Worm (Caenorhabditis elegans) whole organism, L3 larva: Measurements from ENCODE around the gene F22B3.5.

Experiments
- R02D3.7 ChIP-seq: fragments of 150-350 bp; optimal IDR thresholded peaks from 2 replicates; lab custom pipeline; 2014; ENCODE audit warnings: missing biosample characterization, missing genetic modification characterization
- ZK546.5 ChIP-seq: sonication (generic microtip); optimal IDR thresholded peaks from 2 replicates; lab custom pipeline; 2017; ENCODE audit warnings: missing biosample characterization, missing genetic modification characterization
- aly-2 ChIP-seq: fragments of 150-350 bp; optimal IDR thresholded peaks from 2 replicates; lab custom pipeline; 2014; ENCODE audit warnings: missing biosample characterization, missing genetic modification characterization
- ama-1 ChIP-seq: fragments of 150-350 bp; optimal IDR thresholded peaks from 2 replicates; lab custom pipeline; 2018
- ceh-16 ChIP-seq: sonication (generic microtip); optimal IDR thresholded peaks from 2 replicates; lab custom pipeline; 2017; ENCODE audit warnings: missing biosample characterization, missing genetic modification characterization
- ceh-28 ChIP-seq: fragments of 150-350 bp; optimal IDR thresholded peaks from 2 replicates; lab custom pipeline; 2014; ENCODE audit warnings: missing biosample characterization, missing genetic modification reagents, missing genetic modification characterization
- ceh-82 ChIP-seq: fragments of 150-350 bp; optimal IDR thresholded peaks from 2 replicates; lab custom pipeline; 2014; ENCODE audit warnings: missing biosample characterization, missing genetic modification characterization
- ceh-9 ChIP-seq: sonication (generic microtip); optimal IDR thresholded peaks from 2 replicates; lab custom pipeline; 2018; ENCODE audit warnings: missing biosample characterization, missing genetic modification characterization
- daf-12 ChIP-seq: fragments of 150-350 bp; optimal IDR thresholded peaks from 2 replicates; lab custom pipeline; 2014; ENCODE audit warnings: missing biosample characterization, missing genetic modification reagents, missing genetic modification characterization
- egl-27 ChIP-seq: sonication (generic microtip); optimal IDR thresholded peaks from 4 replicates; lab custom pipeline; 2017; ENCODE audit warnings: missing biosample characterization, missing genetic modification reagents, missing genetic modification characterization
- egl-5 ChIP-seq: fragments of 150-350 bp; optimal IDR thresholded peaks from 2 replicates; lab custom pipeline; 2017; ENCODE audit warnings: missing biosample characterization, missing genetic modification reagents, missing genetic modification characterization, inconsistent platforms
- elt-1 ChIP-seq: fragments of 150-350 bp; optimal IDR thresholded peaks from 2 replicates; lab custom pipeline; 2014; ENCODE audit warnings: missing biosample characterization, missing genetic modification characterization
- elt-2 ChIP-seq: sonication (generic microtip); optimal IDR thresholded peaks from 2 replicates; lab custom pipeline; 2016; ENCODE audit warnings: missing genetic modification reagents, mild to moderate bottlenecking, missing genetic modification characterization, missing compliant biosample characterization
- elt-3 ChIP-seq, 3 experiments: fragments of 150-350 bp in 1 of 3; sonication (generic microtip) in 2 of 3; optimal IDR thresholded peaks; 2 replicates in 2 of 3; 4 replicates in 1 of 3; lab custom pipeline; 2014 to 2017; ENCODE audit warnings: missing biosample characterization in 3 of 3, missing genetic modification characterization in 3 of 3
- eor-1 ChIP-seq, 2 experiments: fragments of 150-350 bp; optimal IDR thresholded peaks; 2 replicates each; lab custom pipeline; 2014 to 2018; ENCODE audit warnings: missing biosample characterization in 2 of 2, missing genetic modification characterization in 2 of 2
- fkh-10 ChIP-seq: sonication (generic microtip); optimal IDR thresholded peaks from 2 replicates; lab custom pipeline; 2017; ENCODE audit warnings: missing biosample characterization, missing genetic modification reagents, missing genetic modification characterization
- fkh-2 ChIP-seq: fragments of 150-350 bp; optimal IDR thresholded peaks from 2 replicates; lab custom pipeline; 2014; ENCODE audit warnings: missing biosample characterization, missing genetic modification reagents, missing genetic modification characterization
- fos-1 ChIP-seq: fragments of 150-350 bp; optimal IDR thresholded peaks from 2 replicates; lab custom pipeline; 2014; ENCODE audit warnings: missing biosample characterization, missing genetic modification characterization
- lsy-12 ChIP-seq: sonication (generic microtip); optimal IDR thresholded peaks from 2 replicates; lab custom pipeline; 2016; ENCODE audit warnings: mild to moderate bottlenecking, missing genetic modification characterization, missing compliant biosample characterization
- mml-1 ChIP-seq: fragments of 150-350 bp; sonication (generic microtip); optimal IDR thresholded peaks from 3 replicates; lab custom pipeline; 2014; ENCODE audit warnings: missing biosample characterization, missing genetic modification characterization
- nfya-1 ChIP-seq: sonication (generic microtip); optimal IDR thresholded peaks from 2 replicates; lab custom pipeline; 2017; ENCODE audit warnings: missing genetic modification characterization, mild to moderate bottlenecking, missing compliant biosample characterization, antibody characterized with exemption, moderate library complexity; ENCODE audit not compliant: insufficient read depth
- nhr-23 ChIP-seq: fragments of 150-350 bp; optimal IDR thresholded peaks from 2 replicates; lab custom pipeline; 2014; ENCODE audit warnings: missing biosample characterization, missing genetic modification reagents, missing genetic modification characterization
- nhr-237 ChIP-seq: fragments of 150-350 bp; optimal IDR thresholded peaks from 2 replicates; lab custom pipeline; 2014; ENCODE audit warnings: missing biosample characterization, missing genetic modification characterization
- nhr-28 ChIP-seq: fragments of 150-350 bp; optimal IDR thresholded peaks from 2 replicates; lab custom pipeline; 2014; ENCODE audit warnings: missing biosample characterization, missing genetic modification characterization
- nhr-43 ChIP-seq: sonication (generic microtip); optimal IDR thresholded peaks from 2 replicates; lab custom pipeline; 2016; ENCODE audit warnings: mild to moderate bottlenecking, missing genetic modification characterization, missing compliant biosample characterization; ENCODE audit not compliant: poor library complexity, severe bottlenecking
- nhr-67 ChIP-seq: fragments of 150-350 bp; optimal IDR thresholded peaks from 2 replicates; lab custom pipeline; 2014; ENCODE audit warnings: missing biosample characterization, missing genetic modification characterization
- nhr-76 ChIP-seq: fragments of 150-350 bp; sonication (generic microtip); optimal IDR thresholded peaks from 5 replicates; lab custom pipeline; 2014; ENCODE audit warnings: missing biosample characterization, missing genetic modification characterization
- nhr-77 ChIP-seq: fragments of 150-350 bp; optimal IDR thresholded peaks from 2 replicates; lab custom pipeline; 2014; ENCODE audit warnings: missing biosample characterization, missing genetic modification characterization
- pqm-1 ChIP-seq: fragments of 150-350 bp; optimal IDR thresholded peaks from 2 replicates; lab custom pipeline; 2017; ENCODE audit warnings: missing biosample characterization, missing genetic modification characterization, inconsistent platforms
- sea-2 ChIP-seq: fragments of 150-350 bp; sonication (generic microtip); optimal IDR thresholded peaks from 4 replicates; lab custom pipeline; 2014; ENCODE audit warnings: missing biosample characterization, missing genetic modification reagents, missing genetic modification characterization
- skn-1 ChIP-seq: fragments of 150-350 bp; optimal IDR thresholded peaks from 2 replicates; lab custom pipeline; 2014; ENCODE audit warnings: missing biosample characterization, missing genetic modification characterization
- snpc-4 ChIP-seq: fragments of 150-350 bp; optimal IDR thresholded peaks from 2 replicates; lab custom pipeline; 2014; ENCODE audit warnings: missing biosample characterization, missing genetic modification characterization
- tbx-2 ChIP-seq: sonication (generic microtip); optimal IDR thresholded peaks from 2 replicates; lab custom pipeline; 2016; ENCODE audit warnings: mild to moderate bottlenecking, missing genetic modification characterization, missing compliant biosample characterization
- zag-1 ChIP-seq: fragments of 150-350 bp; optimal IDR thresholded peaks from 2 replicates; lab custom pipeline; 2014; ENCODE audit warnings: missing biosample characterization, missing genetic modification characterization
- ztf-11 ChIP-seq: fragments of 150-350 bp; optimal IDR thresholded peaks from 2 replicates; lab custom pipeline; 2014; ENCODE audit warnings: missing biosample characterization, missing genetic modification characterization

F22B3.5 gene

DNA sequence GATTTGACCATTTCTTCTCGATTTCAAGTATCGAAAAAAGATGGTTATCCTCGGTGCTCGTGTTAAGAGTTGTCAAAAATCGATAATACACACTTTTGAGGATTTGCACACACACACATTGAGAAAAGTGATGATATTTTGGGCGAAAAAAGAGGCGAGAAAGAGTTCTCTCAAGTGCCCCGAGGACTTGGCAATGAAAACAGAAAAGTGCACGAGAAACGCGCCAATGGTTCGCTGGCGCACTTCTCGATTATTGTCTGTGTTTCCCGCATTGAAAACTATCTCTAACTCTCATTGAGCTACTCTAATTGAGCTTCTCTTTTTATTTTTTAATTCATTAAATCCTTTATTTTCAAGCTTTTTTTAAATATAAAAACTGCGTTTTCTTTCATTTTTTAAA is 17.1 kb upstream of the F22B3.5 start (continued):
- TF ChIP-seq ceh-28 (tag; lab: Kevin White, UChicago) (peak; percentile 64), nhr-67 (tag; lab: Kevin White, UChicago) (no peak)

ce11 chrIV:11431448-11431847 is 14.8 kb upstream of the F22B3.5 start:
- no peak for TF ChIP-seq nhr-237 (tag; lab: Kevin White, UChicago)

DNA sequence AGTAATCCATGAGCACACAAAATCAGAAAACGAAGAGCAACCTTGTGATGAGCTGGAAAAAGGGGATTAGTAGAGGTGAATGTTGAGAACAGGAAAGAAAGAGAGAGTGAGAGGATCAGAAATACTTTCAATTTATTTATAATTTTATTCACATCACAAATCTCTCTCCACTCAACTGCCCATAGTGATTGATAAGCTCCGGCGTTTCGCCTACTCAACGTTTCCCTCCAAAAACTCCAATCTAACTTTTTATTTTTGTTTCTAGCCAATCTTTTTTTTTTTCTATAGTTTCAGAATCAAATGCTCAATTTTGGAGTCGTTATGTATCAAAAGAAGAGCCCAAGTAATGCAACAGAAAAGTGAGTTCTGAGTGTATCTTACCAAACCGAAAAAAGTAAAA is 8.8 kb upstream of the F22B3.5 start, which contains the start of gene kin-4:
kin-4 (plus strand) TSS at position 301 of the 400 bp plus-strand sequence.
- no peak for TF ChIP-seq R02D3.7
- TF ChIP-seq snpc-4, result no peak
- TF ChIP-seq lsy-12 (tag; lab: Kevin White, UChicago), result no peak
- no peak for TF ChIP-seq ceh-82
- no peak for TF ChIP-seq pqm-1
- TF ChIP-seq fos-1 (tag; lab: Kevin White, UChicago), result no peak
- TF ChIP-seq daf-12 (tag; lab: Kevin White, UChicago), result no peak
- no peak for TF ChIP-seq nhr-77 (tag; lab: Kevin White, UChicago)
- no peak for TF ChIP-seq skn-1
- TF ChIP-seq nhr-237 (tag; lab: Kevin White, UChicago), result no peak
- TF ChIP-seq nhr-28, result no peak
- no peak for TF ChIP-seq ceh-9 (tag; lab: Kevin White, UChicago)
- no peak for TF ChIP-seq mml-1 (tag; lab: Kevin White, UChicago)
- TF ChIP-seq ama-1 (lab: Kevin White, UChicago), result no peak
- no peak for TF ChIP-seq ceh-28 (tag; lab: Kevin White, UChicago)

DNA sequence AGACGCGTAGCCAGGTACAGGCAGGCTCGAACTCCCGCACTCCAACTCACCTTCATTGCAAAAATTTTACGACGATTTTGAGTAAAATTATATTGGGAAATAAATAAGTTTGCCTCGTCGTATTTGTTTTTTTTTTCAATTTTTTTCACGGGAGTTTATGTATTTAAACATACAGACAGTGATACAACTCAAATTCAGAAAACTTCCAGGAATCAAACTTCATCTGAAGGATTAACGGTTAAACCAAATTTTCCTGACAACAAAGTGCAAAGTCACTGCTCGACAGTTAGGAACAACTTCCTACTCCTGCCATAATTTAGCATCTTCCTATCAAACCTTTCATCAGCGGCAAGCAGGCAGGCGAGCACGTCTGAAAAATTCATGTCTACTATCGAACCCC is 8.2 kb upstream of the F22B3.5 start, which contains the start of gene F22B3.8:
F22B3.8 (minus strand) TSS at position 101 of the 400 bp plus-strand sequence.
- TF ChIP-seq nhr-28 (no peak), aly-2 (tag; lab: Kevin White, UChicago) (no peak), egl-27 (tag; lab: Kevin White, UChicago) (no peak), lsy-12 (tag; lab: Kevin White, UChicago) (no peak), ama-1 (lab: Kevin White, UChicago) (no peak), ztf-11 (tag; lab: Kevin White, UChicago) (no peak), nhr-76 (tag; lab: Kevin White, UChicago) (no peak), elt-3 (tag; optimal IDR thresholded peaks at IDR 0.05; lab: Kevin White, UChicago) (no peak), sea-2 (GFP tag; lab: Kevin White, UChicago) (no peak), snpc-4 (no peak), nhr-43 (no peak), eor-1 (tag; optimal IDR thresholded peaks at IDR 0.05; lab: Kevin White, UChicago) (no peak), ceh-28 (tag; lab: Kevin White, UChicago) (no peak), mml-1 (tag; lab: Kevin White, UChicago) (no peak), nhr-237 (tag; lab: Kevin White, UChicago) (no peak)

- no peak for TF ChIP-seq ZK546.5 (tag; lab: Kevin White, UChicago)
- no peak for TF ChIP-seq elt-2 (tag; lab: Kevin White, UChicago)
- TF ChIP-seq nfya-1, result no peak
- TF ChIP-seq egl-5 (tag; lab: Kevin White, UChicago), result no peak
- TF ChIP-seq ama-1 (lab: Kevin White, UChicago), result no peak
- no peak for TF ChIP-seq fkh-2 (tag; lab: Kevin White, UChicago)
- no peak for TF ChIP-seq fkh-10 (GFP tag; lab: Kevin White, UChicago)
- TF ChIP-seq elt-1 (tag; lab: Kevin White, UChicago), result no peak
- no peak for TF ChIP-seq tbx-2 (tag; lab: Kevin White, UChicago)
- TF ChIP-seq aly-2 (tag; lab: Kevin White, UChicago), result no peak
- no peak for TF ChIP-seq nhr-237 (tag; lab: Kevin White, UChicago)
- no peak for TF ChIP-seq nhr-23 (tag; lab: Kevin White, UChicago)
- TF ChIP-seq nhr-43, result no peak
- no peak for TF ChIP-seq ceh-16
- TF ChIP-seq ceh-9 (tag; lab: Kevin White, UChicago), result no peak
- TF ChIP-seq egl-27 (tag; lab: Kevin White, UChicago), result no peak
- TF ChIP-seq ceh-82, result no peak
- TF ChIP-seq elt-3 (tag; optimal IDR thresholded peaks at IDR 0.05; lab: Kevin White, UChicago), result no peak
- no peak for TF ChIP-seq zag-1 (tag; lab: Kevin White, UChicago)
Observed at ce11 chrIV:11421696-11422095, 5.1 kb upstream of the F22B3.5 start, which contains the start of gene F22B3.7. Gene F22B3.7 (minus strand): TSS chrIV:11421796.
